Worm (Caenorhabditis elegans): ENCODE results near the gene scl-3.

DNA sequence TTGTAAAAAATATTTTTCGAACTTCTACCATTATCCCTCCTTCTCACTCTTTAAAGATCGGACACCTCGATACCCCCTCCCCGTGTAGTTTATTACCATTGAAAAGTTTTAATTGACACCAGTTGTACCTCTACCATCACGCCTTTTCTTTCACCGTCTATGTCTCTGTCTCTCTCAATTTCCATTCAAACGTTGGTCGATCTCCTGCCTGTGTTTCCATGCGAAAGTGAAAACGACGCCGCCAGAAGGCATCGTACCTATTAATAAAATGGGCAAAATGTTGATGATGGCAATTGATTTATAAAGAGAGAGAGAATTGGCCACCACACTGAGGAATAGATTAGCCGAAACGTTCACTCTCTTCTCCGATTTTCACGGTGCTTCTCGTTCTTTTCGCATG, 46.2 kb upstream of the scl-3 start:
- TF ChIP-seq ama-1 (optimal IDR thresholded peaks at IDR 0.05) (no peak), gmeb-2 (tag; optimal IDR thresholded peaks at IDR 0.05) (no peak), ets-4 (tag; optimal IDR thresholded peaks at IDR 0.05) (no peak), hlh-30 (tag; optimal IDR thresholded peaks at IDR 0.05; ENCODE audit: insufficient read depth) (no peak), nfya-1 (tag; optimal IDR thresholded peaks at IDR 0.05) (no peak), sox-2 (GFP tag; IDR thresholded peaks at IDR 0.05) (no peak), lin-11 (tag; optimal IDR thresholded peaks at IDR 0.05) (no peak), ceh-30 (tag; optimal IDR thresholded peaks at IDR 0.05) (no peak), F13H6.1 (tag; optimal IDR thresholded peaks at IDR 0.05) (no peak), dve-1 (tag; optimal IDR thresholded peaks at IDR 0.05) (no peak), unc-3 (GFP tag; conservative IDR thresholded peaks at IDR 0.05) (no peak), unc-3 (tag; optimal IDR thresholded peaks at IDR 0.05) (no peak), nhr-11 (tag; optimal IDR thresholded peaks at IDR 0.05) (no peak)
